Fruit fly (Drosophila melanogaster) whole organism, embryonic: ENCODE results near the gene CG42299.

Source experiments
- Atf6 ChIP-seq: fragments of 200-800 bp; sonication (Bioruptor generic); IDR thresholded peaks from 2 replicates; pipeline ENCODE4 v1.3.6; 2022; ENCODE audit warnings: missing biosample characterization, missing genetic modification characterization
- C15 ChIP-seq: fragments of 200-800 bp; sonication (Bioruptor generic); IDR thresholded peaks from 3 replicates; pipeline ENCODE4 v1.3.6; 2022; ENCODE audit warnings: missing biosample characterization, missing genetic modification characterization
- CG10274 ChIP-seq: fragments of 200-800 bp; sonication (Bioruptor generic); optimal IDR thresholded peaks from 3 replicates; lab custom pipeline; 2017; ENCODE audit warnings: missing biosample characterization, mild to moderate bottlenecking, missing genetic modification characterization
- CG11085 ChIP-seq: fragments of 200-800 bp; sonication (Bioruptor generic); IDR thresholded peaks from 2 replicates; pipeline ENCODE4 v1.3.6; 2022; ENCODE audit warnings: missing biosample characterization, missing genetic modification characterization
- CG11456 ChIP-seq: fragments of 200-800 bp; sonication (Bioruptor generic); IDR thresholded peaks from 3 replicates; pipeline ENCODE4 v1.3.6; 2022; ENCODE audit warnings: missing biosample characterization, missing genetic modification characterization
- CG11560 ChIP-seq: fragments of 200-800 bp; sonication (Bioruptor generic); IDR thresholded peaks from 3 replicates; pipeline ENCODE4 v1.3.6; 2022; ENCODE audit warnings: missing biosample characterization, missing genetic modification characterization
- CG12219 ChIP-seq: fragments of 200-800 bp; sonication (Bioruptor generic); optimal IDR thresholded peaks from 3 replicates; lab custom pipeline; 2018; ENCODE audit warnings: missing biosample characterization, mild to moderate bottlenecking, missing genetic modification characterization
- CG15269 ChIP-seq: fragments of 200-800 bp; sonication (Bioruptor generic); optimal IDR thresholded peaks from 2 replicates; lab custom pipeline; 2018; ENCODE audit warnings: missing biosample characterization, mild to moderate bottlenecking, missing genetic modification characterization, moderate library complexity
- CG18262 ChIP-seq: fragments of 200-800 bp; optimal IDR thresholded peaks from 3 replicates; lab custom pipeline; 2019; ENCODE audit warnings: missing biosample characterization, mild to moderate bottlenecking, missing genetic modification characterization, moderate library complexity
- CG18599 ChIP-seq: fragments of 200-800 bp; sonication (Bioruptor generic); optimal IDR thresholded peaks from 3 replicates; lab custom pipeline; 2017; ENCODE audit warnings: missing biosample characterization, missing genetic modification characterization, mild to moderate bottlenecking, moderate library complexity, missing genetic modification reagents
- CG2116 ChIP-seq: fragments of 200-800 bp; sonication (Bioruptor generic); optimal IDR thresholded peaks from 3 replicates; lab custom pipeline; 2018; ENCODE audit warnings: missing biosample characterization, mild to moderate bottlenecking, missing genetic modification characterization
- CG30020 ChIP-seq: fragments of 200-800 bp; optimal IDR thresholded peaks from 2 replicates; lab custom pipeline; 2019; ENCODE audit warnings: missing biosample characterization, mild to moderate bottlenecking, missing genetic modification characterization, moderate library complexity
- CG31365 ChIP-seq: fragments of 200-800 bp; sonication (Bioruptor generic); optimal IDR thresholded peaks from 2 replicates; lab custom pipeline; 2018; ENCODE audit warnings: missing biosample characterization, mild to moderate bottlenecking, missing genetic modification characterization
- CG32772 ChIP-seq: fragments of 200-800 bp; sonication (Bioruptor generic); IDR thresholded peaks from 2 replicates; pipeline ENCODE4 v1.3.6; 2022; ENCODE audit warnings: missing biosample characterization, missing genetic modification characterization
- CG34224 ChIP-seq: fragments of 200-800 bp; sonication (Bioruptor generic); IDR thresholded peaks from 3 replicates; pipeline ENCODE4 v1.3.6; 2022; ENCODE audit warnings: missing biosample characterization, missing genetic modification characterization; ENCODE audit not compliant: partially characterized antibody
- CG4282 ChIP-seq: fragments of 200-800 bp; sonication (Bioruptor generic); optimal IDR thresholded peaks from 2 replicates; lab custom pipeline; 2016; ENCODE audit warnings: missing biosample characterization, missing genetic modification characterization
- CG4404 ChIP-seq: fragments of 200-800 bp; sonication (Bioruptor generic); IDR thresholded peaks from 2 replicates; pipeline ENCODE4 v1.3.6; 2022; ENCODE audit warnings: missing biosample characterization, missing genetic modification characterization
- CG5180 ChIP-seq: fragments of 200-800 bp; sonication (Bioruptor generic); optimal IDR thresholded peaks from 3 replicates; lab custom pipeline; 2017; ENCODE audit warnings: missing biosample characterization, missing genetic modification characterization, mild to moderate bottlenecking, moderate library complexity, missing genetic modification reagents
- CG7963 ChIP-seq: fragments of 200-800 bp; sonication (Bioruptor generic); IDR thresholded peaks from 3 replicates; pipeline ENCODE4 v1.3.6; 2022; ENCODE audit warnings: missing biosample characterization, missing genetic modification characterization; ENCODE audit not compliant: partially characterized antibody
- CG9215 ChIP-seq: fragments of 200-800 bp; sonication (Bioruptor generic); IDR thresholded peaks from 2 replicates; pipeline ENCODE4 v1.3.6; 2022; ENCODE audit warnings: missing biosample characterization, missing genetic modification characterization
- Camta ChIP-seq: fragments of 200-800 bp; sonication (Bioruptor generic); optimal IDR thresholded peaks from 2 replicates; lab custom pipeline; 2016; ENCODE audit warnings: missing biosample characterization, missing genetic modification characterization
- Dek ChIP-seq: fragments of 200-800 bp; sonication (Bioruptor generic); optimal IDR thresholded peaks from 3 replicates; lab custom pipeline; 2019; ENCODE audit warnings: missing biosample characterization, mild to moderate bottlenecking, missing genetic modification characterization, moderate library complexity
- Ets65A ChIP-seq: fragments of 200-800 bp; sonication (Bioruptor generic); peaks from one replicate; lab custom pipeline; 2016; ENCODE audit warnings: missing biosample characterization, missing genetic modification characterization
- Jarid2 ChIP-seq: fragments of 200-800 bp; sonication (Bioruptor generic); optimal IDR thresholded peaks from 3 replicates; lab custom pipeline; 2017; ENCODE audit warnings: mild to moderate bottlenecking, missing biosample characterization, missing genetic modification reagents, missing genetic modification characterization
- Mrtf ChIP-seq: fragments of 200-800 bp; sonication (Bioruptor generic); IDR thresholded peaks from 3 replicates; pipeline ENCODE4 v1.3.6; 2022; ENCODE audit warnings: missing biosample characterization, missing genetic modification characterization
- NC2β ChIP-seq: fragments of 200-800 bp; sonication (Bioruptor generic); optimal IDR thresholded peaks from 2 replicates; lab custom pipeline; 2016; ENCODE audit warnings: missing biosample characterization, missing genetic modification characterization
- Poxn ChIP-seq: fragments of 200-800 bp; sonication (Bioruptor generic); IDR thresholded peaks from 2 replicates; pipeline ENCODE4 v1.3.6; 2022; ENCODE audit warnings: missing biosample characterization, missing genetic modification characterization
- Six4 ChIP-seq: fragments of 200-800 bp; sonication (Bioruptor generic); optimal IDR thresholded peaks from 2 replicates; lab custom pipeline; 2016; ENCODE audit warnings: missing biosample characterization, missing genetic modification characterization
- Sox100B ChIP-seq: fragments of 200-800 bp; sonication (Bioruptor generic); optimal IDR thresholded peaks from 3 replicates; lab custom pipeline; 2018; ENCODE audit warnings: missing biosample characterization, mild to moderate bottlenecking, missing genetic modification characterization
- al ChIP-seq: fragments of 200-800 bp; sonication (Bioruptor generic); IDR thresholded peaks from 2 replicates; pipeline ENCODE4 v1.3.6; 2022; ENCODE audit warnings: missing biosample characterization, missing genetic modification characterization
- btn ChIP-seq: fragments of 200-800 bp; sonication (Bioruptor generic); optimal IDR thresholded peaks from 2 replicates; lab custom pipeline; 2016; ENCODE audit warnings: missing biosample characterization, missing genetic modification characterization
- chinmo ChIP-seq: fragments of 200-800 bp; sonication (Bioruptor generic); IDR thresholded peaks from 4 replicates; pipeline ENCODE4 v1.3.6; 2022; ENCODE audit warnings: missing biosample characterization, missing genetic modification characterization; ENCODE audit not compliant: partially characterized antibody
- crp ChIP-seq, 2 experiments: fragments of 200-800 bp; sonication (Bioruptor generic); optimal IDR thresholded peaks; 2 replicates in 1 of 2; 3 replicates in 1 of 2; lab custom pipeline; 2017; ENCODE audit warnings: missing biosample characterization in 2 of 2, missing genetic modification characterization in 2 of 2, mild to moderate bottlenecking in 1 of 2, moderate library complexity in 1 of 2
- dati ChIP-seq: fragments of 200-800 bp; sonication (Bioruptor generic); IDR thresholded peaks from 2 replicates; pipeline ENCODE4 v1.3.6; 2022; ENCODE audit warnings: missing biosample characterization, missing genetic modification characterization
- dysf ChIP-seq: fragments of 200-800 bp; sonication (Bioruptor generic); IDR thresholded peaks from 3 replicates; pipeline ENCODE4 v1.3.6; 2022; ENCODE audit warnings: missing biosample characterization, missing genetic modification characterization
- en ChIP-seq: fragments of 200-800 bp; sonication (Bioruptor generic); optimal IDR thresholded peaks from 2 replicates; lab custom pipeline; 2016; ENCODE audit warnings: missing biosample characterization, missing genetic modification characterization
- grau ChIP-seq: fragments of 200-800 bp; optimal IDR thresholded peaks from 3 replicates; lab custom pipeline; 2019; ENCODE audit warnings: missing biosample characterization, mild to moderate bottlenecking, missing genetic modification characterization, moderate library complexity
- gsb-n ChIP-seq: fragments of 200-800 bp; sonication (Bioruptor generic); optimal IDR thresholded peaks from 3 replicates; lab custom pipeline; 2018; ENCODE audit warnings: missing biosample characterization, mild to moderate bottlenecking, missing genetic modification characterization
- inv ChIP-seq: fragments of 200-800 bp; sonication (Bioruptor generic); IDR thresholded peaks from 2 replicates; pipeline ENCODE4 v1.3.6; 2022; ENCODE audit warnings: missing biosample characterization, missing genetic modification characterization; ENCODE audit not compliant: partially characterized antibody
- lab ChIP-seq: fragments of 200-800 bp; sonication (Bioruptor generic); optimal IDR thresholded peaks from 3 replicates; lab custom pipeline; 2017; ENCODE audit warnings: missing biosample characterization, missing genetic modification characterization, mild to moderate bottlenecking, moderate library complexity, missing genetic modification reagents
- nau ChIP-seq: fragments of 200-800 bp; sonication (Bioruptor generic); optimal IDR thresholded peaks from 3 replicates; lab custom pipeline; 2017; ENCODE audit warnings: missing biosample characterization, mild to moderate bottlenecking, missing genetic modification characterization, missing genetic modification reagents
- nerfin-1 ChIP-seq: fragments of 200-800 bp; sonication (Bioruptor generic); optimal IDR thresholded peaks from 3 replicates; lab custom pipeline; 2019; ENCODE audit warnings: missing biosample characterization, mild to moderate bottlenecking, missing genetic modification characterization, moderate library complexity
- pan ChIP-seq, 4 experiments: fragments of >200 bp in 3 of 4; fragments of 200-800 bp in 1 of 4; sonication (Bioruptor generic) in 1 of 4; optimal IDR thresholded peaks in 3 of 4; IDR thresholded peaks in 1 of 4; 2 replicates each; pipeline versions ENCODE4 v1.3.6 to Lab custom; 2017 to 2022; ENCODE audit warnings: missing biosample characterization in 2 of 4, missing genetic modification characterization in 2 of 4, mixed read lengths in 1 of 4
- psq ChIP-seq: fragments of 200-800 bp; sonication (Bioruptor generic); optimal IDR thresholded peaks from 2 replicates; lab custom pipeline; 2017; ENCODE audit warnings: missing biosample characterization, missing genetic modification characterization
- ranshi ChIP-seq: fragments of 200-800 bp; sonication (Bioruptor generic); IDR thresholded peaks from 2 replicates; pipeline ENCODE4 v1.3.6; 2022; ENCODE audit warnings: missing biosample characterization, missing genetic modification characterization
- row ChIP-seq: fragments of 200-800 bp; sonication (Bioruptor generic); IDR thresholded peaks from 3 replicates; pipeline ENCODE4 v1.3.6; 2022; ENCODE audit warnings: missing biosample characterization, missing genetic modification characterization
- sima ChIP-seq: fragments of 200-800 bp; sonication (Bioruptor generic); optimal IDR thresholded peaks from 2 replicates; lab custom pipeline; 2016; ENCODE audit warnings: missing biosample characterization, missing genetic modification characterization
- tin ChIP-seq: fragments of 200-800 bp; sonication (Bioruptor generic); optimal IDR thresholded peaks from 3 replicates; lab custom pipeline; 2016; ENCODE audit warnings: missing biosample characterization, missing genetic modification characterization
- twi ChIP-seq: fragments of 200-800 bp; optimal IDR thresholded peaks from 2 replicates; lab custom pipeline; 2019; ENCODE audit warnings: missing biosample characterization, mild to moderate bottlenecking, missing genetic modification characterization, moderate library complexity
- vvl ChIP-seq: fragments of 200-800 bp; sonication (Bioruptor generic); IDR thresholded peaks from 2 replicates; pipeline ENCODE4 v1.3.6; 2022; ENCODE audit warnings: missing biosample characterization, missing genetic modification characterization
- wor ChIP-seq: fragments of 200-800 bp; sonication (Bioruptor generic); IDR thresholded peaks from 2 replicates; pipeline ENCODE4 v1.3.6; 2022; ENCODE audit warnings: missing biosample characterization, missing genetic modification characterization

Gene CG42299

dm6 chrX:15582853-15583252 lies 7.4 kb upstream of the CG42299 start, which contains the start of the genes CG9215 and CG8097 (continued):
- TF ChIP-seq CG34224 (peak; percentile 95), CG11560 (tag; lab: Robert Waterston, UW) (no peak), grau (tag; lab: Kevin White, UChicago) (peak; percentile 48), dati (GFP tag; lab: Robert Waterston, UW) (no peak), CG31365 (tag; lab: Kevin White, UChicago) (no peak), row (GFP tag; lab: Robert Waterston, UW) (peak; percentile 84), wor (no peak), Ets65A (peak; percentile 43), sima (GFP tag; lab: Kevin White, UChicago) (no peak), twi (tag; lab: Kevin White, UChicago) (no peak), Poxn (GFP tag; lab: Robert Waterston, UW) (no peak), CG4404 (GFP tag; lab: Robert Waterston, UW) (no peak), CG9215 (peak; percentile 74), CG11456 (GFP tag; lab: Robert Waterston, UW) (no peak), C15 (GFP tag; lab: Robert Waterston, UW) (no peak), Sox100B (no peak), dysf (GFP tag; lab: Robert Waterston, UW) (no peak), crp (GFP tag; optimal IDR thresholded peaks at IDR 0.05; lab: Kevin White, UChicago) (peak in 1 of 2 experiments; percentile 25), CG7963 (GFP tag; lab: Robert Waterston, UW) (peak; percentile 82), CG4282 (GFP tag; lab: Kevin White, UChicago) (no peak), Jarid2 (GFP tag; lab: Kevin White, UChicago) (no peak), Camta (GFP tag; lab: Kevin White, UChicago) (peak; percentile 17), btn (GFP tag; lab: Kevin White, UChicago) (no peak), tin (GFP tag; lab: Kevin White, UChicago) (peak; percentile 6), nerfin-1 (tag; lab: Kevin White, UChicago) (peak; percentile 2), psq (GFP tag; lab: Kevin White, UChicago) (no peak), CG10274 (no peak), Six4 (no peak), CG15269 (tag; lab: Kevin White, UChicago) (no peak), CG5180 (GFP tag; lab: Kevin White, UChicago) (no peak), CG18599 (GFP tag; lab: Kevin White, UChicago) (no peak), Dek (tag; lab: Kevin White, UChicago) (no peak), CG11085 (no peak), ranshi (GFP tag; lab: Robert Waterston, UW) (no peak), CG18262 (tag; lab: Kevin White, UChicago) (peak; percentile 11), al (no peak), vvl (GFP tag; lab: Robert Waterston, UW) (no peak), CG32772 (GFP tag; lab: Robert Waterston, UW) (no peak), inv (GFP tag; lab: Robert Waterston, UW) (peak; percentile 95), CG2116 (GFP tag; lab: Kevin White, UChicago) (peak; percentile 76), gsb-n (tag; lab: Kevin White, UChicago) (no peak), chinmo (GFP tag; lab: Robert Waterston, UW) (peak; percentile 34; the same call in 1 of the 4 replicates), nau (GFP tag; lab: Kevin White, UChicago) (no peak), pan (optimal IDR thresholded peaks at IDR 0.05; lab: Kevin White, UChicago) (no peak), pan (GFP tag; optimal IDR thresholded peaks at IDR 0.05 in 1 of 2, IDR thresholded peaks at IDR 0.05 in 1 of 2) (no peak), en (GFP tag; lab: Kevin White, UChicago) (no peak), NC2β (GFP tag; lab: Kevin White, UChicago) (peak; percentile 47), CG30020 (tag; lab: Kevin White, UChicago) (peak; percentile 53), CG12219 (GFP tag; lab: Kevin White, UChicago) (no peak), lab (GFP tag; lab: Kevin White, UChicago) (no peak), Mrtf (no peak), Atf6 (GFP tag; lab: Robert Waterston, UW) (0 out of 2 replicates have a peak, but pooled peaks have one; percentile 38)
